Fruit fly (Drosophila melanogaster) whole organism, adult: ENCODE measurements around the gene Unc-76.

Experiments
- CG11617 ChIP-seq: fragments of 200-800 bp; sonication (Bioruptor generic); optimal IDR thresholded peaks from 2 replicates; lab custom pipeline; 2017; ENCODE audit warnings: mild to moderate bottlenecking, missing biosample characterization, missing genetic modification reagents, missing genetic modification characterization
- CG12768 ChIP-seq: fragments of 200-800 bp; sonication (Bioruptor generic); optimal IDR thresholded peaks from 2 replicates; lab custom pipeline; 2017; ENCODE audit warnings: missing biosample characterization, missing genetic modification characterization, mild to moderate bottlenecking, moderate library complexity, missing genetic modification reagents
- CG14711 ChIP-seq: fragments of 200-800 bp; sonication (Bioruptor generic); optimal IDR thresholded peaks from 2 replicates; lab custom pipeline; 2018; ENCODE audit warnings: missing biosample characterization, mild to moderate bottlenecking, missing genetic modification characterization, moderate library complexity
- CG1620 ChIP-seq: fragments of 200-800 bp; sonication (Bioruptor generic); optimal IDR thresholded peaks from 2 replicates; lab custom pipeline; 2016; ENCODE audit warnings: missing biosample characterization, missing genetic modification characterization
- CG33017 ChIP-seq: fragments of 200-800 bp; sonication (Bioruptor generic); optimal IDR thresholded peaks from 2 replicates; lab custom pipeline; 2018; ENCODE audit warnings: missing biosample characterization, mild to moderate bottlenecking, missing genetic modification characterization, moderate library complexity
- CG5204 ChIP-seq: fragments of 200-800 bp; sonication (Bioruptor generic); optimal IDR thresholded peaks from 2 replicates; lab custom pipeline; 2016; ENCODE audit warnings: missing biosample characterization, missing genetic modification characterization
- CG7045 ChIP-seq: fragments of 200-800 bp; sonication (Bioruptor generic); optimal IDR thresholded peaks from 2 replicates; lab custom pipeline; 2017; ENCODE audit warnings: missing biosample characterization, mild to moderate bottlenecking, missing genetic modification characterization
- CG7101 ChIP-seq: fragments of 200-800 bp; sonication (Bioruptor generic); optimal IDR thresholded peaks from 2 replicates; lab custom pipeline; 2018; ENCODE audit warnings: missing biosample characterization, mild to moderate bottlenecking, missing genetic modification characterization, moderate library complexity
- Clk ChIP-seq: fragments of 200-800 bp; sonication (Bioruptor generic); optimal IDR thresholded peaks from 2 replicates; lab custom pipeline; 2017; ENCODE audit warnings: missing biosample characterization, missing genetic modification characterization
- Crg-1 ChIP-seq: fragments of 200-800 bp; sonication (Bioruptor generic); optimal IDR thresholded peaks from 2 replicates; lab custom pipeline; 2016; ENCODE audit warnings: missing biosample characterization, missing genetic modification characterization
- Hr96 ChIP-seq: fragments of 200-800 bp; sonication (Bioruptor generic); optimal IDR thresholded peaks from 2 replicates; lab custom pipeline; 2016; ENCODE audit warnings: missing biosample characterization, missing genetic modification characterization
- Mnt ChIP-seq: fragments of 200-800 bp; sonication (Bioruptor generic); optimal IDR thresholded peaks from 2 replicates; lab custom pipeline; 2016; ENCODE audit warnings: missing biosample characterization, mild to moderate bottlenecking, missing genetic modification characterization
- bab1 ChIP-seq: fragments of 200-800 bp; sonication (Bioruptor generic); optimal IDR thresholded peaks from 3 replicates; lab custom pipeline; 2019; ENCODE audit warnings: missing biosample characterization, mild to moderate bottlenecking, missing genetic modification characterization, moderate library complexity
- cic ChIP-seq: fragments of 200-800 bp; sonication (Bioruptor generic); optimal IDR thresholded peaks from 2 replicates; lab custom pipeline; 2017; ENCODE audit warnings: missing biosample characterization, mild to moderate bottlenecking, missing genetic modification characterization, moderate library complexity
- cnc ChIP-seq, 2 experiments: fragments of >200 bp; optimal IDR thresholded peaks; 2 replicates each; lab custom pipeline; 2017
- kay ChIP-seq: fragments of 200-800 bp; sonication (Bioruptor generic); peaks from one replicate; lab custom pipeline; 2016; ENCODE audit warnings: missing biosample characterization, missing genetic modification characterization, borderline replicate concordance
- ovo ChIP-seq: fragments of 200-800 bp; sonication (Bioruptor generic); optimal IDR thresholded peaks from 2 replicates; lab custom pipeline; 2016; ENCODE audit warnings: missing biosample characterization, missing genetic modification characterization
- pad ChIP-seq: fragments of 200-800 bp; sonication (Bioruptor generic); optimal IDR thresholded peaks from 3 replicates; lab custom pipeline; 2017; ENCODE audit warnings: missing biosample characterization, missing genetic modification characterization, mild to moderate bottlenecking, moderate library complexity, missing genetic modification reagents
- tj ChIP-seq: fragments of 200-800 bp; sonication (Bioruptor generic); optimal IDR thresholded peaks from 3 replicates; lab custom pipeline; 2017; ENCODE audit warnings: missing biosample characterization, mild to moderate bottlenecking, missing genetic modification characterization, moderate library complexity
- toe ChIP-seq: fragments of 200-800 bp; sonication (Bioruptor generic); optimal IDR thresholded peaks from 2 replicates; lab custom pipeline; 2016; ENCODE audit warnings: missing biosample characterization, missing genetic modification characterization

Gene Unc-76

DNA sequence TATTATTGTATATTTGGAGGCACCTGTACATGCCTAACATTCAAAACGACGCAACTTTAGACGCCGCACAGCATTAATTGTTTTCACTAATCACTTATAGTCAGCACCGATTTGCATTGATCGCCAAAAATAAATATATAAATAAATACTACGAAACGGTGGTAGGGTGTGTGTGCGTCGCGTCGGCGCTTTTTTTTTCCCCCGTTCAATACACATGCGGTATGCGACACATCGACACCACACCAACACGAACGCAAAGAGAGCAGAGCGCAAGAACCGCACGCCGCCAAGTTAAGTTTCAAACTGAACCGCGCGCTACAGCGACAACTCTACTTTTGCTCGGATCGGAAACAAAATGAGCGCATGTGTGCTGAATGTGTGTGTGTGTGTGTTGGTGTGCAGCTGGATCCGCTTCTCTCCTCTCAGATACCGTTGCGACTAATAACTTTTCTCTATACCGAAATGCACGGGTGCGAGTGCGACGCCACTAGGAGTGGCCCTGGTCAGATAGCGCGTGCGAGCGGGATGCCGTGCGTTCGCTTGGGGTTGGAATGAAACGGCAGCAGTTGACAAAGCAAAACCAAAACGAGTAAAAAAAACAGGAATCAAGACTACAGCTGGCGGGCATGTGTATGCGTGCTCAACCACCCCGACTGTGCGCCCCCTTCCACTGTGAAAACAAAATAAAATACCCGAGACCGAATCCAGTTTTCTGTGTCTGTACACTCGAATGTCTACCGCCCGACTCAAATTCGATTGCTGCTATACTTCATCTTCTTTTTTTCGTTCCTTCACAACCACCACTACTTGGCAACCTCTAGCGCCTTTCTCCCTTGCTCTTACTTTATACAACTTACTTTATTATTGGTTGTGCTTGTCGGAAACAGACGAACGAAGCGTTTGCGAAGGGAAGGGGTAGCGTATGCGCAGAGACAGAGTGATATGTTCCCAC is 42.9 kb downstream of the Unc-76 start, which contains the start of gene ph-d:
TSS of gene ph-d (minus strand) at position 274 of the 952 bp plus-strand sequence.
- TF ChIP-seq Hr96 (GFP tag; lab: Kevin White, UChicago) (peak; percentile 90), bab1 (GFP tag; lab: Kevin White, UChicago) (peak; percentile 77), cnc (optimal IDR thresholded peaks at IDR 0.05; lab: Kevin White, UChicago) (no peak), CG11617 (GFP tag; lab: Kevin White, UChicago) (peak; percentile 87), toe (GFP tag; lab: Kevin White, UChicago) (peak; percentile 40), CG7101 (peak; percentile 84), Crg-1 (GFP tag; lab: Kevin White, UChicago) (peak; percentile 61), Mnt (peak; percentile 93), cic (GFP tag; lab: Kevin White, UChicago) (peak; percentile 87), CG5204 (GFP tag; lab: Kevin White, UChicago) (no peak), CG12768 (GFP tag; lab: Kevin White, UChicago) (peak; percentile 60), CG33017 (tag; lab: Kevin White, UChicago) (no peak), Clk (peak; percentile 80), pad (GFP tag; lab: Kevin White, UChicago) (peak; percentile 99), CG14711 (tag; lab: Kevin White, UChicago) (peak; percentile 100), kay (GFP tag; lab: Kevin White, UChicago) (peak; percentile 65), CG7045 (GFP tag; lab: Kevin White, UChicago) (no peak), CG1620 (GFP tag; lab: Kevin White, UChicago) (peak; percentile 72), tj (GFP tag; lab: Kevin White, UChicago) (peak; percentile 92), ovo (GFP tag; lab: Kevin White, UChicago) (peak; percentile 94)

dm6 chrX:2123965-2124688 is 43.7 kb downstream of the Unc-76 start:
- TF ChIP-seq CG11617 (GFP tag; lab: Kevin White, UChicago) (peak; percentile 91), pad (GFP tag; lab: Kevin White, UChicago) (peak; percentile 72), CG5204 (GFP tag; lab: Kevin White, UChicago) (peak; percentile 52), Hr96 (GFP tag; lab: Kevin White, UChicago) (no peak), CG33017 (tag; lab: Kevin White, UChicago) (peak; percentile 90), tj (GFP tag; lab: Kevin White, UChicago) (peak; percentile 88), CG7045 (GFP tag; lab: Kevin White, UChicago) (peak; percentile 94), cic (GFP tag; lab: Kevin White, UChicago) (no peak), toe (GFP tag; lab: Kevin White, UChicago) (peak; percentile 35), ovo (GFP tag; lab: Kevin White, UChicago) (peak; percentile 53), Mnt (no peak), Crg-1 (GFP tag; lab: Kevin White, UChicago) (peak; percentile 28), CG1620 (GFP tag; lab: Kevin White, UChicago) (no peak), cnc (optimal IDR thresholded peaks at IDR 0.05; lab: Kevin White, UChicago) (no peak), kay (GFP tag; lab: Kevin White, UChicago) (peak; percentile 78), CG7101 (peak; percentile 94), bab1 (GFP tag; lab: Kevin White, UChicago) (peak; percentile 67), CG12768 (GFP tag; lab: Kevin White, UChicago) (peak; percentile 82), Clk (no peak), CG14711 (tag; lab: Kevin White, UChicago) (peak; percentile 82)

DNA sequence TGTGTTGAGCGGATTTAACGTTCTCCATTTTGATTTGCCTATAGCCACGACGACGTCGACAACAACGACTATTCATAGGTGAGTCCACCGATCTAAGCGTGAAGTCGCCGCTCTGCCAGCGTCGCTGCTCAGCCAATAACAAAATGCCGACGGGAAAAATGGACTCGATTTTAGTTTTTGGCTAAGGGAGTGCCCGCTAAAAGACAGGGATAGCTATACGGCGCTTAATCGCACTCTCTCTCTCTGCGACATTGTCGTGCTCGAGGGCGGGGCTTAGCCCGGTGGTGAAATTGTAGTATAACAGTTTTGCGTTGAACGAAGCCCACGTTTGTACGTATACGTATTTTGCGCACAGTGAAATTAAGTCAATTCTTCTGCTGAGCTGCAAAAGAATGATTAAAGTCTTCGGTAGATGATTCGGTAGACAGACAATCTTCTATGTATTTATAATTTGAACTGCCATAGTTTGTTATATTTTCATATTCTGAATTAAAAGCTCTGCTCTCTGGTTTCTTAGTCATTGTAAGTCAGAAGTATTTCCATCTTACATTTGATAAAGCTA is 45.2 kb downstream of the Unc-76 start:
- TF ChIP-seq bab1 (GFP tag; lab: Kevin White, UChicago) (no peak), pad (GFP tag; lab: Kevin White, UChicago) (peak; percentile 75), CG5204 (GFP tag; lab: Kevin White, UChicago) (no peak), ovo (GFP tag; lab: Kevin White, UChicago) (peak; percentile 25), cic (GFP tag; lab: Kevin White, UChicago) (peak; percentile 17), tj (GFP tag; lab: Kevin White, UChicago) (peak; percentile 31), Crg-1 (GFP tag; lab: Kevin White, UChicago) (no peak), CG14711 (tag; lab: Kevin White, UChicago) (peak; percentile 21)

DNA sequence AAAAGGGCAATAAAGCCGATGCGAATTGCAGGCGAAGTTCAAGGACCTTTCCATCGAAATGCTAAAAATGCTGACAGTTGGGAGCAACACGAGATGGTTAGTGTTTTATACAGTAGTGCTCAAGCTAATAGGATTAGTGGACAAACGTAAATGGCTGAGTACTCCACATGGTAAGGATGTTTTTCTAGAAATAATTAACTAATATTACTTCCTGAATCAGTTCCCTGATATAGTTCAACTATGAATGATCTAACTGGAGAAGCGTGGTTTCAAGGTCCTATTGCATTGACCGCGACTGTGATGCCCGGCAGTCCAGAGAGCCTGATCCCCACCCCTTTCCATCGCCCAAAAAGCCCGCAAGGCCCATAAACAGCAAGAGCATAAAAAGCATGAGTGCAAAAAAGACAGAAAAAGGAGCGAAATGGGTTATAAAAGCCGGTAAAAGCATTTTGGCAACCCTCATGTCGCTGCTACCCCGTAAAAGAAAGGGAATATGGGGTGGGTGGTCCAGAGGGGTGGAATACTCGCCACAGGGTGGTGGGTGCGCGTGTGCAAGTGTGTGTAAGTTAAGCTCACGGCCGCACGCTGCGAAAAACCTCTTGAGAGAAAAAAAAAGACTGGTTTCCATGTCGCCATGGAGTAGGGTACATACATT is 53.9 kb downstream of the Unc-76 start:
- TF ChIP-seq CG7101 (no peak), kay (GFP tag; lab: Kevin White, UChicago) (no peak), CG5204 (GFP tag; lab: Kevin White, UChicago) (peak; percentile 3), CG33017 (tag; lab: Kevin White, UChicago) (peak; percentile 38), Clk (no peak), Crg-1 (GFP tag; lab: Kevin White, UChicago) (no peak), CG7045 (GFP tag; lab: Kevin White, UChicago) (no peak), CG14711 (tag; lab: Kevin White, UChicago) (no peak)
